Worm (Caenorhabditis elegans): Measurements from ENCODE around the gene gpcp-2.

gpcp-2 gene

ce11 chrII:8075324-8075810 lies 2.2 kb upstream of the gpcp-2 start, which contains the start of gene K02C4.2 (continued):
- TF ChIP-seq dox-1 (GFP tag; IDR thresholded peaks at IDR 0.05) (peak; percentile 91), lin-35 (GFP tag; optimal IDR thresholded peaks at IDR 0.05) (peak in 1 of 3 experiments; percentile 72), B0019.2 (GFP tag; conservative IDR thresholded peaks at IDR 0.05) (0 out of 2 replicates have a peak, but pooled peaks have one; percentile 40), ceh-91 (GFP tag; IDR thresholded peaks at IDR 0.05) (0 out of 2 replicates have a peak, but pooled peaks have one; percentile 8), ztf-28 (GFP tag; IDR thresholded peaks at IDR 0.05) (peak; percentile 73; the same call in 1 of the 2 replicates), Y56A3A.18 (GFP tag; IDR thresholded peaks at IDR 0.05) (peak; percentile 58; the same call in 1 of the 2 replicates), dpl-1 (GFP tag; optimal IDR thresholded peaks at IDR 0.05) (peak; percentile 37), akir-1 (GFP tag; optimal IDR thresholded peaks at IDR 0.05) (peak; percentile 25), lin-26 (GFP tag; IDR thresholded peaks at IDR 0.05) (peak; percentile 95), zfh-2 (GFP tag; conservative IDR thresholded peaks at IDR 0.05) (no peak), sptf-2 (GFP tag; optimal IDR thresholded peaks at IDR 0.05) (peak; percentile 73)

- TF ChIP-seq unc-130 (GFP tag; optimal IDR thresholded peaks at IDR 0.05) = no peak
- TF ChIP-seq zfh-2 (GFP tag; conservative IDR thresholded peaks at IDR 0.05) = no peak
- peak; percentile 27 for TF ChIP-seq unc-62 (GFP tag; optimal IDR thresholded peaks at IDR 0.05)
- no peak for TF ChIP-seq snpc-4 (GFP tag; optimal IDR thresholded peaks at IDR 0.05)
- no peak for TF ChIP-seq snpc-4 (tag; optimal IDR thresholded peaks at IDR 0.05)
- no peak for TF ChIP-seq B0035.1 (tag; optimal IDR thresholded peaks at IDR 0.05)
- TF ChIP-seq tbx-9 (tag; optimal IDR thresholded peaks at IDR 0.05; ENCODE audit: borderline replicate concordance) = no peak
- TF ChIP-seq mcd-1 (GFP tag; IDR thresholded peaks at IDR 0.05) = no peak
- TF ChIP-seq ceh-58 (GFP tag; IDR thresholded peaks at IDR 0.05) = no peak
- no peak for TF ChIP-seq ztf-28 (GFP tag; IDR thresholded peaks at IDR 0.05)
- TF ChIP-seq attf-3 (GFP tag; conservative IDR thresholded peaks at IDR 0.05) = no peak
- TF ChIP-seq ceh-40 (GFP tag; IDR thresholded peaks at IDR 0.05) = no peak
- no peak for TF ChIP-seq Y53G8AR.9 (GFP tag; conservative IDR thresholded peaks at IDR 0.05)
- TF ChIP-seq attf-6 (GFP tag; IDR thresholded peaks at IDR 0.05) = no peak
- peak; percentile 17 for TF ChIP-seq nhr-80 (tag; optimal IDR thresholded peaks at IDR 0.05)
- TF ChIP-seq hlh-26 (GFP tag; conservative IDR thresholded peaks at IDR 0.05) = no peak
- no peak for TF ChIP-seq ceh-91 (GFP tag; IDR thresholded peaks at IDR 0.05)
Observed at ce11 chrII:8074058-8074457, 884 bp upstream of the gpcp-2 start.

ce11 chrII:8071801-8072544 lies 1.2 kb downstream of the gpcp-2 start:
- TF ChIP-seq B0261.1 (tag; optimal IDR thresholded peaks at IDR 0.05) = no peak
- peak; percentile 15 for TF ChIP-seq K12H6.12 (tag; optimal IDR thresholded peaks at IDR 0.05)
- TF ChIP-seq lin-35 (GFP tag; optimal IDR thresholded peaks at IDR 0.05) = peak in 1 of 3 experiments; percentile 13
- no peak for TF ChIP-seq rpc-1 (optimal IDR thresholded peaks at IDR 0.05)
- no peak for TF ChIP-seq rpc-1 (tag; optimal IDR thresholded peaks at IDR 0.05)
- TF ChIP-seq madf-10 (tag; optimal IDR thresholded peaks at IDR 0.05) = no peak
- no peak for TF ChIP-seq lin-40 (tag; optimal IDR thresholded peaks at IDR 0.05)
- no peak for TF ChIP-seq athp-1 (tag; optimal IDR thresholded peaks at IDR 0.05)
- TF ChIP-seq cebp-1 (GFP tag; IDR thresholded peaks at IDR 0.05) = no peak
- TF ChIP-seq cebp-1 (tag; optimal IDR thresholded peaks at IDR 0.05) = peak; percentile 34
- no peak for TF ChIP-seq gei-17 (GFP tag; optimal IDR thresholded peaks at IDR 0.05)
- TF ChIP-seq F52B5.7 (tag; optimal IDR thresholded peaks at IDR 0.05) = no peak
- no peak for TF ChIP-seq let-526 (GFP tag; IDR thresholded peaks at IDR 0.05)
- TF ChIP-seq Y67H2A.10 (GFP tag; conservative IDR thresholded peaks at IDR 0.05) = no peak
- TF ChIP-seq attf-5 (GFP tag; optimal IDR thresholded peaks at IDR 0.05) = peak; percentile 37
- TF ChIP-seq him-1 (tag; optimal IDR thresholded peaks at IDR 0.05) = no peak
- no peak for TF ChIP-seq Y95B8A.8 (GFP tag; IDR thresholded peaks at IDR 0.05)
- TF ChIP-seq ekl-4 (GFP tag; IDR thresholded peaks at IDR 0.05) = no peak
- no peak for TF ChIP-seq lsl-1 (GFP tag; optimal IDR thresholded peaks at IDR 0.05)
- no peak for TF ChIP-seq snpc-4 (GFP tag; optimal IDR thresholded peaks at IDR 0.05)
- no peak for TF ChIP-seq snpc-4 (tag; optimal IDR thresholded peaks at IDR 0.05)
- no peak for TF ChIP-seq bed-2 (GFP tag; IDR thresholded peaks at IDR 0.05)
- no peak for TF ChIP-seq hrde-1 (tag; optimal IDR thresholded peaks at IDR 0.05; ENCODE audit: borderline replicate concordance)
